Worm (Caenorhabditis elegans) whole organism, young adult: ENCODE results near the gene ubxn-4.

ENCODE experiments used
- B0035.1 ChIP-seq: sonication (generic microtip); optimal IDR thresholded peaks from 2 replicates; lab custom pipeline; 2016; ENCODE audit warnings: missing genetic modification characterization, mild to moderate bottlenecking, missing compliant biosample characterization, missing genotype, missing genetic modification reagents
- F22D6.2 ChIP-seq: sonication (generic microtip); optimal IDR thresholded peaks from 2 replicates; lab custom pipeline; 2016; ENCODE audit warnings: mild to moderate bottlenecking, missing genetic modification characterization, missing compliant biosample characterization
- T26A5.8 ChIP-seq: sonication (generic microtip); optimal IDR thresholded peaks from 2 replicates; lab custom pipeline; 2016; ENCODE audit warnings: missing genetic modification characterization, missing compliant biosample characterization
- Y56A3A.18 ChIP-seq: fragments of 200-800 bp; sonication (Bioruptor generic); IDR thresholded peaks from 2 replicates; pipeline ENCODE4 v1.3.6; 2022; ENCODE audit warnings: missing genetic modification reagents, missing genetic modification characterization, missing compliant biosample characterization
- ama-1 ChIP-seq, 3 experiments: fragments of 150-350 bp in 1 of 3; sonication (generic microtip) in 2 of 3; optimal IDR thresholded peaks; 2 replicates each; lab custom pipeline; 2014 to 2018; ENCODE audit warnings: missing biosample characterization in 2 of 3, missing genetic modification characterization in 2 of 3, missing genetic modification reagents in 2 of 3
- aptf-3 ChIP-seq: fragments of 200-800 bp; sonication (Bioruptor generic); IDR thresholded peaks from 2 replicates; pipeline ENCODE4 v1.3.6; 2022; ENCODE audit warnings: missing genetic modification characterization, missing compliant biosample characterization
- bed-2 ChIP-seq: fragments of 200-800 bp; sonication (Bioruptor generic); IDR thresholded peaks from 2 replicates; pipeline ENCODE4 v1.3.6; 2022; ENCODE audit warnings: missing genetic modification reagents, missing genetic modification characterization, missing compliant biosample characterization
- ceh-100 ChIP-seq: fragments of 200-800 bp; sonication (Bioruptor generic); IDR thresholded peaks from 2 replicates; pipeline ENCODE4 v1.3.6; 2022; ENCODE audit warnings: missing genetic modification reagents, missing genetic modification characterization, missing compliant biosample characterization
- lin-26 ChIP-seq: fragments of 200-800 bp; sonication (Bioruptor generic); IDR thresholded peaks from 2 replicates; pipeline ENCODE4 v1.3.6; 2022; ENCODE audit warnings: missing genetic modification reagents, missing genetic modification characterization, missing compliant biosample characterization
- lsl-1 ChIP-seq: fragments of 200-800 bp; sonication (Bioruptor generic); optimal IDR thresholded peaks from 2 replicates; lab custom pipeline; 2018; ENCODE audit warnings: mild to moderate bottlenecking, missing genetic modification characterization, moderate library complexity, missing compliant biosample characterization
- mes-4 ChIP-seq: sonication (generic microtip); optimal IDR thresholded peaks from 2 replicates; lab custom pipeline; 2016; ENCODE audit warnings: missing genotype, missing genetic modification characterization, missing compliant biosample characterization
- ztf-28 ChIP-seq: fragments of 200-800 bp; sonication (Bioruptor generic); IDR thresholded peaks from 2 replicates; pipeline ENCODE4 v1.3.6; 2022; ENCODE audit warnings: missing genetic modification reagents, missing genetic modification characterization, missing compliant biosample characterization

- TF ChIP-seq mes-4: no peak
- no peak for TF ChIP-seq F22D6.2 (tag; lab: Kevin White, UChicago)
- TF ChIP-seq Y56A3A.18 (GFP tag; lab: Robert Waterston, UW): no peak
- TF ChIP-seq T26A5.8 (tag; lab: Kevin White, UChicago): no peak
- no peak for TF ChIP-seq ceh-100 (GFP tag; lab: Robert Waterston, UW)
- TF ChIP-seq ama-1 (optimal IDR thresholded peaks at IDR 0.05; lab: Kevin White, UChicago): no peak
- no peak for TF ChIP-seq ama-1 (GFP tag; optimal IDR thresholded peaks at IDR 0.05; lab: Kevin White, UChicago)
- no peak for TF ChIP-seq lsl-1 (GFP tag; lab: Kevin White, UChicago)
- no peak for TF ChIP-seq ztf-28 (GFP tag; lab: Robert Waterston, UW)
- TF ChIP-seq B0035.1 (tag; lab: Kevin White, UChicago): no peak
- TF ChIP-seq aptf-3 (GFP tag; lab: Robert Waterston, UW): no peak
- TF ChIP-seq bed-2 (GFP tag; lab: Robert Waterston, UW): no peak
- no peak for TF ChIP-seq lin-26 (GFP tag; lab: Robert Waterston, UW)
These were observed 9.7 kb downstream of the ubxn-4 start, which contains the start of gene ZK353.3 for ce11 chrIII:8395685-8396084.
